Worm (Caenorhabditis elegans) whole organism, L1 larva: Measurements from ENCODE around the gene lron-5.

ENCODE experiments used
- F16B12.6 ChIP-seq: fragments of 150-350 bp; optimal IDR thresholded peaks from 2 replicates; lab custom pipeline; 2014; ENCODE audit warnings: missing biosample characterization, missing genetic modification characterization
- aha-1 ChIP-seq: fragments of 150-350 bp; optimal IDR thresholded peaks from 2 replicates; lab custom pipeline; 2014; ENCODE audit warnings: missing biosample characterization, missing genetic modification characterization
- alr-1 ChIP-seq: fragments of 200-800 bp; sonication (Bioruptor generic); optimal IDR thresholded peaks from 2 replicates; lab custom pipeline; 2018; ENCODE audit warnings: borderline replicate concordance, mild to moderate bottlenecking, missing genetic modification characterization, missing compliant biosample characterization
- aly-2 ChIP-seq: fragments of 150-350 bp; optimal IDR thresholded peaks from 2 replicates; lab custom pipeline; 2014; ENCODE audit warnings: missing biosample characterization, missing genetic modification characterization
- blmp-1 ChIP-seq: fragments of 150-350 bp; optimal IDR thresholded peaks from 2 replicates; lab custom pipeline; 2014; ENCODE audit warnings: missing biosample characterization, missing genetic modification characterization
- ceh-82 ChIP-seq, 3 experiments: fragments of 150-350 bp in 1 of 3; sonication (generic microtip) in 2 of 3; optimal IDR thresholded peaks; 2 replicates each; lab custom pipeline; 2014 to 2017; ENCODE audit warnings: missing biosample characterization in 3 of 3, missing genetic modification characterization in 3 of 3
- ceh-90 ChIP-seq: sonication (generic microtip); optimal IDR thresholded peaks from 2 replicates; lab custom pipeline; 2016; ENCODE audit warnings: missing genetic modification characterization, missing compliant biosample characterization
- elt-2 ChIP-seq: sonication (generic microtip); optimal IDR thresholded peaks from 2 replicates; lab custom pipeline; 2016; ENCODE audit warnings: missing genetic modification characterization, mild to moderate bottlenecking, inconsistent platforms, missing compliant biosample characterization, missing genetic modification reagents
- elt-3 ChIP-seq, 6 experiments: fragments of 150-350 bp in 1 of 6; sonication (generic microtip); optimal IDR thresholded peaks; 2 replicates each; lab custom pipeline; 2017 to 2018; ENCODE audit warnings: missing biosample characterization in 6 of 6, missing genetic modification characterization in 6 of 6, inconsistent platforms in 1 of 6
- ets-5 ChIP-seq: fragments of 200-800 bp; sonication (Bioruptor generic); IDR thresholded peaks from 2 replicates; pipeline ENCODE4 v1.3.6; 2022; ENCODE audit warnings: missing genetic modification characterization, missing compliant biosample characterization
- fkh-10 ChIP-seq: sonication (generic microtip); optimal IDR thresholded peaks from 2 replicates; lab custom pipeline; 2017; ENCODE audit warnings: missing biosample characterization, missing genetic modification reagents, missing genetic modification characterization
- fkh-4 ChIP-seq: sonication (generic microtip); optimal IDR thresholded peaks from 2 replicates; lab custom pipeline; 2016; ENCODE audit warnings: missing compliant biosample characterization, missing genetic modification characterization, borderline replicate concordance
- fos-1 ChIP-seq: fragments of 150-350 bp; optimal IDR thresholded peaks from 2 replicates; lab custom pipeline; 2014; ENCODE audit warnings: missing biosample characterization, missing genetic modification characterization
- hlh-4 ChIP-seq: sonication (generic microtip); optimal IDR thresholded peaks from 2 replicates; lab custom pipeline; 2016; ENCODE audit warnings: mild to moderate bottlenecking, missing genetic modification characterization, missing compliant biosample characterization
- hpl-2 ChIP-seq: fragments of 150-350 bp; optimal IDR thresholded peaks from 2 replicates; lab custom pipeline; 2014; ENCODE audit warnings: missing biosample characterization, missing genetic modification reagents, missing genetic modification characterization
- isw-1 ChIP-seq: fragments of 200-800 bp; sonication (Bioruptor generic); IDR thresholded peaks from 2 replicates; pipeline ENCODE4 v1.3.6; 2022; ENCODE audit warnings: missing genetic modification characterization, missing compliant biosample characterization
- lin-13 ChIP-seq: fragments of 150-350 bp; optimal IDR thresholded peaks from 2 replicates; lab custom pipeline; 2014; ENCODE audit warnings: missing biosample characterization, missing genetic modification reagents, missing genetic modification characterization
- lin-14 ChIP-seq: fragments of 200-800 bp; sonication (Bioruptor generic); optimal IDR thresholded peaks from 2 replicates; lab custom pipeline; 2018; ENCODE audit warnings: mild to moderate bottlenecking, missing genetic modification characterization, moderate library complexity, missing compliant biosample characterization
- mab-9 ChIP-seq: fragments of 200-800 bp; sonication (Bioruptor generic); IDR thresholded peaks from 2 replicates; pipeline ENCODE4 v1.3.6; 2022; ENCODE audit warnings: missing genetic modification reagents, missing genetic modification characterization, missing compliant biosample characterization
- mdl-1 ChIP-seq, 2 experiments: fragments of 150-350 bp; optimal IDR thresholded peaks; 2 replicates each; lab custom pipeline; 2014 to 2017; ENCODE audit warnings: missing biosample characterization in 2 of 2, missing genetic modification characterization in 2 of 2, inconsistent platforms in 1 of 2
- mef-2 ChIP-seq: fragments of 150-350 bp; optimal IDR thresholded peaks from 2 replicates; lab custom pipeline; 2014; ENCODE audit warnings: missing biosample characterization, missing genetic modification characterization
- nhr-11 ChIP-seq: fragments of 150-350 bp; optimal IDR thresholded peaks from 2 replicates; lab custom pipeline; 2014; ENCODE audit warnings: missing biosample characterization, missing genetic modification characterization
- nhr-12 ChIP-seq: sonication (generic microtip); optimal IDR thresholded peaks from 2 replicates; lab custom pipeline; 2017; ENCODE audit warnings: missing biosample characterization, missing genetic modification characterization
- nhr-77 ChIP-seq: fragments of 150-350 bp; optimal IDR thresholded peaks from 2 replicates; lab custom pipeline; 2014; ENCODE audit warnings: missing biosample characterization, missing genetic modification characterization
- nhr-84 ChIP-seq: sonication (generic microtip); optimal IDR thresholded peaks from 2 replicates; lab custom pipeline; 2017; ENCODE audit warnings: missing biosample characterization, missing genetic modification characterization
- nhr-85 ChIP-seq: sonication (generic microtip); peaks from one replicate; lab custom pipeline; 2016; ENCODE audit warnings: missing genetic modification characterization, inconsistent platforms, missing compliant biosample characterization
- nhr-90 ChIP-seq: sonication (generic microtip); optimal IDR thresholded peaks from 2 replicates; lab custom pipeline; 2016; ENCODE audit warnings: mild to moderate bottlenecking, missing genetic modification characterization, missing compliant biosample characterization; ENCODE audit not compliant: poor library complexity
- pag-3 ChIP-seq: sonication (generic microtip); optimal IDR thresholded peaks from 2 replicates; lab custom pipeline; 2017; ENCODE audit warnings: missing genetic modification characterization, mild to moderate bottlenecking, missing compliant biosample characterization, antibody characterized with exemption, borderline replicate concordance; ENCODE audit not compliant: insufficient read depth
- pqm-1 ChIP-seq: sonication (generic microtip); optimal IDR thresholded peaks from 3 replicates; lab custom pipeline; 2017; ENCODE audit warnings: missing biosample characterization, missing genetic modification characterization
- rnt-1 ChIP-seq: sonication (generic microtip); optimal IDR thresholded peaks from 2 replicates; lab custom pipeline; 2016; ENCODE audit warnings: mild to moderate bottlenecking, missing genetic modification characterization, moderate library complexity, missing compliant biosample characterization
- skn-1 ChIP-seq: fragments of 150-350 bp; optimal IDR thresholded peaks from 2 replicates; lab custom pipeline; 2014; ENCODE audit warnings: missing biosample characterization, missing genetic modification characterization
- sox-4 ChIP-seq: sonication (generic microtip); optimal IDR thresholded peaks from 2 replicates; lab custom pipeline; 2016; ENCODE audit warnings: missing genetic modification characterization, missing compliant biosample characterization
- swsn-7 ChIP-seq: sonication (generic microtip); optimal IDR thresholded peaks from 2 replicates; lab custom pipeline; 2016; ENCODE audit warnings: missing genetic modification characterization, missing compliant biosample characterization
- tbx-2 ChIP-seq: sonication (generic microtip); optimal IDR thresholded peaks from 2 replicates; lab custom pipeline; 2016; ENCODE audit warnings: missing genetic modification characterization, missing compliant biosample characterization
- unc-30 ChIP-seq: sonication (generic microtip); optimal IDR thresholded peaks from 2 replicates; lab custom pipeline; 2017; ENCODE audit warnings: missing biosample characterization, missing genetic modification characterization
- unc-86 ChIP-seq: sonication (generic microtip); optimal IDR thresholded peaks from 2 replicates; lab custom pipeline; 2016; ENCODE audit warnings: missing genetic modification characterization, missing compliant biosample characterization
- unc-98 ChIP-seq: fragments of 200-800 bp; sonication (Bioruptor generic); IDR thresholded peaks from 2 replicates; pipeline ENCODE4 v1.3.6; 2022; ENCODE audit warnings: missing genetic modification characterization, missing compliant biosample characterization
- vab-15 ChIP-seq: sonication (generic microtip); optimal IDR thresholded peaks from 2 replicates; lab custom pipeline; 2017; ENCODE audit warnings: missing genotype, mild to moderate bottlenecking, missing genetic modification characterization, missing compliant biosample characterization
- zag-1 ChIP-seq: fragments of 150-350 bp; optimal IDR thresholded peaks from 2 replicates; lab custom pipeline; 2014; ENCODE audit warnings: missing biosample characterization, missing genetic modification characterization
- zip-4 ChIP-seq: fragments of 200-800 bp; sonication (Bioruptor generic); optimal IDR thresholded peaks from 2 replicates; lab custom pipeline; 2018; ENCODE audit warnings: mild to moderate bottlenecking, missing genetic modification characterization, moderate library complexity, missing compliant biosample characterization
- ztf-4 ChIP-seq: fragments of 150-350 bp; optimal IDR thresholded peaks from 2 replicates; lab custom pipeline; 2014; ENCODE audit warnings: missing biosample characterization, missing genetic modification characterization

lron-5 gene

DNA sequence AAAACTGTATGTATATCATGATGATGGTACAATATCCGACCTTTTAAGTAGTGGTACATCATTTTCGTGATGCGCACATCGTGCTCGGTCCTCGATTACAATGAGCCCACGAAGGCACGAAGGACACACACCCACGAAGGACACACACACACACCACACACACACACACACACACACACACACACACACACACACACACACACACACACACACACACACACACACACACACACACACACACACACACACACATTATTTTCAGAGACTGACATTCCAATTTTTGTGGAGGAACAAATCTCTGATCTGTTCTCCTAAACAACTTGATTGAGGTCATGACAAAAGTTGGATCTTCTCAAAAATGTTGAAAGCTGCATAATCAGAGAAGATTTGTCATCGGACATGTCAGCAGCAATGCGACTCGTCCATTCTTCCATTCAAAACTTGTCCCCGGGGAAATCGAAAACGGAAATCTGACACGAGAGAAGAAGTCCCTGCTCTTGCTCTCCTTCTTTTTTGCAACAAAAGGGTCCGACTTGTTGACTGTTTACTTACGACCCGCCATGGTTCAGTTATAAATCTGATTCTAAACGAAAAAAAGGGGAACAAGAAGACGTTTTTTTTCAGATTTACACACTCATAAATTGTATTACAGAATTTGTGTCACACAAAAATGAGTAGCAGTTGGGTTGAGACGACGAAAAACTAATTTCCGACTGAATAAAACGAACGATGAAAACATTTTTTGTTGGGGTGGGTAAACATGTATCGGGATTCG, 3.5 kb downstream of the lron-5 start:
- TF ChIP-seq fkh-10 (GFP tag; lab: Kevin White, UChicago): peak; percentile 78
- TF ChIP-seq tbx-2: no peak
- TF ChIP-seq rnt-1 (tag; lab: Kevin White, UChicago): no peak
- no peak for TF ChIP-seq fkh-4 (tag; lab: Kevin White, UChicago)
- no peak for TF ChIP-seq alr-1 (tag; lab: Kevin White, UChicago)
- no peak for TF ChIP-seq nhr-11 (tag; lab: Kevin White, UChicago)
- peak; percentile 49; the same call in 1 of the 2 replicates for TF ChIP-seq mab-9 (GFP tag; lab: Robert Waterston, UW)
- TF ChIP-seq aly-2 (tag; lab: Kevin White, UChicago): no peak
- no peak for TF ChIP-seq swsn-7 (tag; lab: Kevin White, UChicago)
- no peak for TF ChIP-seq blmp-1
- TF ChIP-seq unc-98 (GFP tag; lab: Robert Waterston, UW): no peak
- no peak for TF ChIP-seq nhr-90 (tag; lab: Kevin White, UChicago)
- TF ChIP-seq aha-1 (tag; lab: Kevin White, UChicago): no peak
- no peak for TF ChIP-seq F16B12.6 (tag; lab: Kevin White, UChicago)
- TF ChIP-seq ceh-90 (tag; lab: Kevin White, UChicago): no peak
- TF ChIP-seq elt-3 (tag; optimal IDR thresholded peaks at IDR 0.05; lab: Kevin White, UChicago): no peak
- no peak for TF ChIP-seq hlh-4
- peak; percentile 62 for TF ChIP-seq lin-14 (GFP tag; lab: Kevin White, UChicago)
- TF ChIP-seq mdl-1 (tag; optimal IDR thresholded peaks at IDR 0.05; lab: Kevin White, UChicago): no peak
- TF ChIP-seq mef-2: no peak

DNA sequence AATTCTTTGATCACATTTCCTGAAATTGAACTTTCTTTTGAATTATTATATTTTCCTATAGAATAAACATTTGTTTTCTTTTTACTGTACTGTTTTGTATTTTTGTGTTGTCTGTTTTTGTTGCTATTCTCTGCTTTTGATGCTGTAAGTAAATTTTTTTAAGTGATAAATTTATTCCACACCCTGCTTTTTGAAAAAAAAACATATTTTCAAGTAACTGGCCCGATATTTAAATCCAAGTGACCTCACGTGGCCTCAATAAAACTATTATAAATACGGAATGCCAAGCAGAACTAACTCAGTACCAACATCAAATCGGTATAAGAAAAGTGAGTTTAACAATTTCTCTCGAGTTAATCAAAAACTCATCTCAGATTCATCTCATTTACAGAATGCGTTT, 5.3 kb downstream of the lron-5 start, which contains the start of gene clec-151:
Gene clec-151, plus strand, starts transcription at position 301 of the 400 bp plus-strand sequence.
- TF ChIP-seq fos-1 (tag; lab: Kevin White, UChicago): no peak
- TF ChIP-seq pag-3 (tag; lab: Kevin White, UChicago): no peak
- TF ChIP-seq unc-30: no peak
- TF ChIP-seq pqm-1: no peak
- TF ChIP-seq zip-4: no peak
- TF ChIP-seq nhr-84 (tag; lab: Kevin White, UChicago): no peak
- TF ChIP-seq nhr-77 (tag; lab: Kevin White, UChicago): no peak
- TF ChIP-seq ceh-82 (tag; optimal IDR thresholded peaks at IDR 0.05; lab: Kevin White, UChicago): no peak
- no peak for TF ChIP-seq vab-15 (tag; lab: Kevin White, UChicago)
- no peak for TF ChIP-seq lin-13
- TF ChIP-seq, all 84 proteins: peak for 0

DNA sequence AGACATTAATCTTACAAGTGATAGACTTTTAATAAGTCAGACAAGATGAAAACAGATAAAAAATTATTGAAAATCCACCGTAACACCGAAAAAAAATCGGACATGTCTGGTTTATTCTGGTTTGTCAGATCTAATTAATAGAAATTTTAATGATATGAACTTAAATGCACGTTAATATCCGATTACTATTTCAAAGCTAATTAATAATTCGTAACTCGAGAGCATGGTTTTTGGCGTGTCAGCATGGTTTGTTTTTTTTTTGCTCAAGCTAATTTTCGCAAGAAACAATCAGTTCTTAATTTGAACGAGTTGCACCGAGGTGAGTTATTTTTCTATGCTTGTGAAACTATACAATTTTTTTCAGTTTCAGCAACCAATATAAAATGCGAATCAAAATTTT, 12.1 kb downstream of the lron-5 start, which contains the start of gene clec-153:
Gene clec-153, plus strand, starts transcription at position 301 of the 400 bp plus-strand sequence.
- no peak for TF ChIP-seq ztf-4 (tag; lab: Kevin White, UChicago)
- no peak for TF ChIP-seq elt-2 (tag; lab: Kevin White, UChicago)
- TF ChIP-seq sox-4 (tag; lab: Kevin White, UChicago): no peak
- TF ChIP-seq zag-1 (tag; lab: Kevin White, UChicago): no peak
- no peak for TF ChIP-seq unc-30
- no peak for TF ChIP-seq hpl-2 (GFP tag; lab: Kevin White, UChicago)
- no peak for TF ChIP-seq rnt-1 (tag; lab: Kevin White, UChicago)
- TF ChIP-seq nhr-12 (tag; lab: Kevin White, UChicago): no peak
- TF ChIP-seq unc-86 (tag; lab: Kevin White, UChicago): no peak
- no peak for TF ChIP-seq isw-1 (GFP tag; lab: Robert Waterston, UW)
- no peak for TF ChIP-seq F16B12.6 (tag; lab: Kevin White, UChicago)
- TF ChIP-seq nhr-85 (tag; lab: Kevin White, UChicago): no peak
- TF ChIP-seq skn-1 (tag; lab: Kevin White, UChicago): no peak
- no peak for TF ChIP-seq ets-5
